Fruit fly (Drosophila melanogaster) whole organism, embryonic: ENCODE data around the gene ninaG.

Experiments used
- CG12299 ChIP-seq: fragments of 200-800 bp; sonication (Bioruptor generic); optimal IDR thresholded peaks from 2 replicates; lab custom pipeline; 2018; ENCODE audit warnings: missing biosample characterization, mild to moderate bottlenecking, missing genetic modification characterization
- CG1233 ChIP-seq: fragments of 200-800 bp; sonication (Bioruptor generic); optimal IDR thresholded peaks from 4 replicates; lab custom pipeline; 2018; ENCODE audit warnings: missing biosample characterization, mild to moderate bottlenecking, missing genetic modification characterization
- CG12659 ChIP-seq: fragments of 200-800 bp; sonication (Bioruptor generic); optimal IDR thresholded peaks from 3 replicates; lab custom pipeline; 2017; ENCODE audit warnings: mild to moderate bottlenecking, missing biosample characterization, missing genetic modification reagents, missing genetic modification characterization
- CG14710 ChIP-seq: fragments of 200-800 bp; sonication (Bioruptor generic); optimal IDR thresholded peaks from 3 replicates; lab custom pipeline; 2019; ENCODE audit warnings: missing biosample characterization, mild to moderate bottlenecking, missing genetic modification characterization, moderate library complexity
- CG15479 ChIP-seq: fragments of 200-800 bp; sonication (Bioruptor generic); optimal IDR thresholded peaks from 3 replicates; lab custom pipeline; 2019; ENCODE audit warnings: missing biosample characterization, mild to moderate bottlenecking, missing genetic modification characterization, moderate library complexity
- CG15696 ChIP-seq: fragments of 200-800 bp; sonication (Bioruptor generic); optimal IDR thresholded peaks from 2 replicates; lab custom pipeline; 2019; ENCODE audit warnings: missing biosample characterization, mild to moderate bottlenecking, missing genetic modification characterization, moderate library complexity
- CG16863 ChIP-seq: fragments of 200-800 bp; sonication (Bioruptor generic); optimal IDR thresholded peaks from 3 replicates; lab custom pipeline; 2016; ENCODE audit warnings: missing biosample characterization, missing genetic modification characterization
- CG17186 ChIP-seq: fragments of 200-800 bp; sonication (Bioruptor generic); optimal IDR thresholded peaks from 3 replicates; lab custom pipeline; 2017; ENCODE audit warnings: missing biosample characterization, missing genetic modification reagents, missing genetic modification characterization
- CG17385 ChIP-seq: fragments of 200-800 bp; sonication (Bioruptor generic); optimal IDR thresholded peaks from 3 replicates; lab custom pipeline; 2018; ENCODE audit warnings: missing biosample characterization, mild to moderate bottlenecking, missing genetic modification characterization
- CG17802 ChIP-seq: fragments of 200-800 bp; sonication (Bioruptor generic); optimal IDR thresholded peaks from 2 replicates; lab custom pipeline; 2018; ENCODE audit warnings: missing biosample characterization, mild to moderate bottlenecking, missing genetic modification characterization, moderate library complexity
- CG17829 ChIP-seq: fragments of 200-800 bp; optimal IDR thresholded peaks from 2 replicates; lab custom pipeline; 2019; ENCODE audit warnings: missing biosample characterization, mild to moderate bottlenecking, missing genetic modification characterization, moderate library complexity
- CG3065 ChIP-seq: fragments of 200-800 bp; sonication (Bioruptor generic); optimal IDR thresholded peaks from 2 replicates; lab custom pipeline; 2016; ENCODE audit warnings: missing biosample characterization, missing genetic modification characterization
- CG34224 ChIP-seq: fragments of 200-800 bp; sonication (Bioruptor generic); IDR thresholded peaks from 3 replicates; pipeline ENCODE4 v1.3.6; 2022; ENCODE audit warnings: missing biosample characterization, missing genetic modification characterization; ENCODE audit not compliant: partially characterized antibody
- CG3995 ChIP-seq: fragments of 200-800 bp; sonication (Bioruptor generic); optimal IDR thresholded peaks from 3 replicates; lab custom pipeline; 2016; ENCODE audit warnings: missing biosample characterization, missing genetic modification characterization
- CG42726 ChIP-seq: fragments of 200-800 bp; sonication (Bioruptor generic); IDR thresholded peaks from 2 replicates; pipeline ENCODE4 v1.3.6; 2022; ENCODE audit warnings: missing biosample characterization, missing genetic modification characterization; ENCODE audit not compliant: partially characterized antibody
- CG7357 ChIP-seq: fragments of 200-800 bp; sonication (Bioruptor generic); IDR thresholded peaks from 3 replicates; pipeline ENCODE4 v1.3.6; 2022; ENCODE audit warnings: missing biosample characterization, missing genetic modification characterization
- CG9215 ChIP-seq: fragments of 200-800 bp; sonication (Bioruptor generic); IDR thresholded peaks from 2 replicates; pipeline ENCODE4 v1.3.6; 2022; ENCODE audit warnings: missing biosample characterization, missing genetic modification characterization
- CG9797 ChIP-seq: fragments of 200-800 bp; sonication (Bioruptor generic); optimal IDR thresholded peaks from 3 replicates; lab custom pipeline; 2018; ENCODE audit warnings: missing biosample characterization, mild to moderate bottlenecking, missing genetic modification characterization
- Dll ChIP-seq: fragments of 200-800 bp; sonication (Bioruptor generic); IDR thresholded peaks from 4 replicates; pipeline ENCODE4 v1.3.6; 2022; ENCODE audit warnings: missing biosample characterization, missing genetic modification characterization; ENCODE audit not compliant: partially characterized antibody
- Ets97D ChIP-seq: fragments of 200-800 bp; sonication (Bioruptor generic); optimal IDR thresholded peaks from 3 replicates; lab custom pipeline; 2016; ENCODE audit warnings: missing biosample characterization, missing genetic modification characterization
- Hr39 ChIP-seq: fragments of >200 bp; optimal IDR thresholded peaks from 2 replicates; lab custom pipeline; 2017
- Lhr ChIP-seq: fragments of 200-800 bp; sonication (Bioruptor generic); optimal IDR thresholded peaks from 3 replicates; lab custom pipeline; 2017; ENCODE audit warnings: mild to moderate bottlenecking, missing biosample characterization, missing genetic modification reagents, missing genetic modification characterization
- Max ChIP-seq: fragments of 200-800 bp; sonication (Bioruptor generic); optimal IDR thresholded peaks from 2 replicates; lab custom pipeline; 2016; ENCODE audit warnings: missing biosample characterization, mild to moderate bottlenecking, missing genetic modification characterization
- Nf-YB ChIP-seq: fragments of 200-800 bp; sonication (Bioruptor generic); optimal IDR thresholded peaks from 3 replicates; lab custom pipeline; 2019; ENCODE audit warnings: missing biosample characterization, mild to moderate bottlenecking, missing genetic modification characterization, moderate library complexity
- Rx ChIP-seq: fragments of 200-800 bp; sonication (Bioruptor generic); IDR thresholded peaks from 2 replicates; pipeline ENCODE4 v1.3.6; 2022; ENCODE audit warnings: missing biosample characterization, missing genetic modification characterization
- Sox100B ChIP-seq: fragments of 200-800 bp; sonication (Bioruptor generic); optimal IDR thresholded peaks from 3 replicates; lab custom pipeline; 2018; ENCODE audit warnings: missing biosample characterization, mild to moderate bottlenecking, missing genetic modification characterization
- Sox102F ChIP-seq: fragments of 200-800 bp; sonication (Bioruptor generic); optimal IDR thresholded peaks from 2 replicates; lab custom pipeline; 2018; ENCODE audit warnings: missing biosample characterization, mild to moderate bottlenecking, missing genetic modification characterization, moderate library complexity
- Tbp ChIP-seq: fragments of >200 bp; optimal IDR thresholded peaks from 2 replicates; lab custom pipeline; 2018; ENCODE audit warnings: missing biosample characterization, missing genetic modification characterization
- Vsx1 ChIP-seq: fragments of 200-800 bp; sonication (Bioruptor generic); optimal IDR thresholded peaks from 2 replicates; lab custom pipeline; 2017; ENCODE audit warnings: missing biosample characterization, mild to moderate bottlenecking, missing genetic modification characterization, missing genetic modification reagents
- bbx ChIP-seq: fragments of 200-800 bp; sonication (Bioruptor generic); IDR thresholded peaks from 2 replicates; pipeline ENCODE4 v1.3.6; 2022; ENCODE audit warnings: missing biosample characterization, missing genetic modification characterization; ENCODE audit not compliant: partially characterized antibody
- chn ChIP-seq: fragments of 200-800 bp; sonication (Bioruptor generic); optimal IDR thresholded peaks from 2 replicates; lab custom pipeline; 2016; ENCODE audit warnings: missing biosample characterization, missing genetic modification characterization
- cwo ChIP-seq: fragments of 200-800 bp; sonication (Bioruptor generic); optimal IDR thresholded peaks from 3 replicates; lab custom pipeline; 2017; ENCODE audit warnings: missing biosample characterization, missing genetic modification characterization, mild to moderate bottlenecking, moderate library complexity, missing genetic modification reagents
- dm ChIP-seq: fragments of 200-800 bp; sonication (Bioruptor generic); optimal IDR thresholded peaks from 3 replicates; lab custom pipeline; 2016; ENCODE audit warnings: missing biosample characterization, missing genetic modification characterization
- dmrt11E ChIP-seq: fragments of 200-800 bp; sonication (Bioruptor generic); optimal IDR thresholded peaks from 3 replicates; lab custom pipeline; 2018; ENCODE audit warnings: missing biosample characterization, mild to moderate bottlenecking, missing genetic modification characterization, moderate library complexity
- ftz-f1 ChIP-seq: fragments of 200-800 bp; sonication (Bioruptor generic); optimal IDR thresholded peaks from 2 replicates; lab custom pipeline; 2016; ENCODE audit warnings: missing biosample characterization, missing genetic modification characterization
- grau ChIP-seq: fragments of 200-800 bp; optimal IDR thresholded peaks from 3 replicates; lab custom pipeline; 2019; ENCODE audit warnings: missing biosample characterization, mild to moderate bottlenecking, missing genetic modification characterization, moderate library complexity
- nerfin-2 ChIP-seq: fragments of 200-800 bp; sonication (Bioruptor generic); IDR thresholded peaks from 2 replicates; pipeline ENCODE4 v1.3.6; 2022; ENCODE audit warnings: missing biosample characterization, missing genetic modification characterization; ENCODE audit not compliant: partially characterized antibody
- nmo ChIP-seq: fragments of 200-800 bp; sonication (Bioruptor generic); optimal IDR thresholded peaks from 2 replicates; lab custom pipeline; 2018; ENCODE audit warnings: missing biosample characterization, mild to moderate bottlenecking, missing genetic modification characterization, moderate library complexity
- pzg ChIP-seq: fragments of 200-800 bp; sonication (Bioruptor generic); optimal IDR thresholded peaks from 3 replicates; lab custom pipeline; 2018; ENCODE audit warnings: missing biosample characterization, mild to moderate bottlenecking, missing genetic modification characterization, moderate library complexity
- sob ChIP-seq: fragments of 200-800 bp; sonication (Bioruptor generic); IDR thresholded peaks from 2 replicates; pipeline ENCODE4 v1.3.6; 2022; ENCODE audit warnings: missing biosample characterization, missing genetic modification characterization
- ssp ChIP-seq: fragments of 200-800 bp; sonication (Bioruptor generic); IDR thresholded peaks from 2 replicates; pipeline ENCODE4 v1.3.6; 2022; ENCODE audit warnings: missing biosample characterization, missing genetic modification characterization
- sug ChIP-seq: fragments of 200-800 bp; optimal IDR thresholded peaks from 2 replicates; lab custom pipeline; 2019; ENCODE audit warnings: missing biosample characterization, mild to moderate bottlenecking, missing genetic modification characterization, moderate library complexity
- tll ChIP-seq, 2 experiments: fragments of 200-800 bp in 1 of 2; fragments of >200 bp in 1 of 2; sonication (Bioruptor generic) in 1 of 2; optimal IDR thresholded peaks; 2 replicates each; lab custom pipeline; 2017 to 2019; ENCODE audit warnings: missing biosample characterization in 2 of 2, missing genetic modification characterization in 2 of 2, mild to moderate bottlenecking in 1 of 2, moderate library complexity in 1 of 2
- unc-4 ChIP-seq: fragments of 200-800 bp; sonication (Bioruptor generic); IDR thresholded peaks from 2 replicates; pipeline ENCODE4 v1.3.6; 2022; ENCODE audit warnings: missing biosample characterization, missing genetic modification characterization; ENCODE audit not compliant: partially characterized antibody
- vfl ChIP-seq: fragments of 200-800 bp; sonication (Bioruptor generic); optimal IDR thresholded peaks from 2 replicates; lab custom pipeline; 2016; ENCODE audit warnings: missing biosample characterization, missing genetic modification characterization
- wor ChIP-seq: fragments of 200-800 bp; sonication (Bioruptor generic); IDR thresholded peaks from 2 replicates; pipeline ENCODE4 v1.3.6; 2022; ENCODE audit warnings: missing biosample characterization, missing genetic modification characterization

The ninaG gene

DNA sequence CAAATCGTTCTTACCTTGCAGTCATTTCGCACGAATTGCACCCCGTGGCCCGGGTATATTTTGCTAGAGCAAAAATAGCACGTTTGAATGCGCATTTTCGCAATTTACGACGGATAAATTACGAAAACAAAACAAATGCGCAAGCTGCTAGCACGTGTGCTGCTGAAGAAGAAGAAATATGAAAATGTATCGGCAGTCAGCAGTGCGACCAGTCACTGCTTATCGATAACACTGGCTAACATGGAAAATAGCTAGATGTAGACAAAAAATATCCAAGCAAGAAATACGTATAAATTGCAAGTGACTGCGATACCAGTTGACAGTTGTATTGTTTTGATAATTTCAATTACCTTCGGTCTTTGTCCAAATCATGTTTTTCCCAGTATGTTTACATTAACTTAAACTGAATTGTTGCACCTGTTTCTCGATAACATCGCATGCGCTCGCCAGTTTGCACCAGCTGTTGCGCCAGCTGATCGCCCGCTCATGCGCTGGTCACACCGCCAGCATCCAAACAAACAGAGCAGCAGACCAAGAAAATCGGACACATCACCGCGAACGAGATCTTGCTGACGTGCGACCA is 10.0 kb upstream of the ninaG start, which contains the start of the genes RpL24-like and CG5276 (continued):
- TF ChIP-seq pzg, result peak; percentile 90
- TF ChIP-seq Nf-YB (GFP tag; lab: Kevin White, UChicago), result peak; percentile 9
- peak; percentile 77 for TF ChIP-seq Dll
- TF ChIP-seq CG17829 (tag; lab: Kevin White, UChicago), result peak; percentile 47
- TF ChIP-seq CG15479, result peak; percentile 95
- TF ChIP-seq CG1233 (GFP tag; lab: Kevin White, UChicago), result peak; percentile 35
- no peak for TF ChIP-seq wor (GFP tag; lab: Robert Waterston, UW)
- peak; percentile 56 for TF ChIP-seq CG12659 (GFP tag; lab: Kevin White, UChicago)
- TF ChIP-seq CG16863 (GFP tag; lab: Kevin White, UChicago), result no peak
- peak; percentile 11 for TF ChIP-seq CG15696 (tag; lab: Kevin White, UChicago)
- TF ChIP-seq CG9797 (GFP tag; lab: Kevin White, UChicago), result peak; percentile 99
- peak; percentile 97 for TF ChIP-seq CG17385 (GFP tag; lab: Kevin White, UChicago)
- TF ChIP-seq ssp (GFP tag; lab: Robert Waterston, UW), result peak; percentile 88
- peak; percentile 94 for TF ChIP-seq Max (GFP tag; lab: Kevin White, UChicago)
- no peak for TF ChIP-seq Sox102F
- TF ChIP-seq dm (GFP tag; lab: Kevin White, UChicago), result peak; percentile 98
- TF ChIP-seq Vsx1 (GFP tag; lab: Kevin White, UChicago), result no peak
- TF ChIP-seq CG3995 (GFP tag; lab: Kevin White, UChicago), result peak; percentile 28
- TF ChIP-seq ftz-f1 (GFP tag; lab: Kevin White, UChicago), result peak; percentile 5
- TF ChIP-seq nerfin-2 (GFP tag; lab: Robert Waterston, UW), result no peak
- no peak for TF ChIP-seq Rx (GFP tag; lab: Robert Waterston, UW)
- TF ChIP-seq vfl (GFP tag; lab: Kevin White, UChicago), result no peak
- peak; percentile 30 for TF ChIP-seq Lhr
- TF ChIP-seq chn (GFP tag; lab: Kevin White, UChicago), result no peak
- TF ChIP-seq CG42726 (GFP tag; lab: Robert Waterston, UW), result 0 out of 2 replicates have a peak, but pooled peaks have one; percentile 18
- peak; percentile 11 for TF ChIP-seq CG12299 (tag; lab: Kevin White, UChicago)
- peak; percentile 57 for TF ChIP-seq sug (tag; lab: Kevin White, UChicago)
- TF ChIP-seq CG9215 (GFP tag; lab: Robert Waterston, UW), result no peak
- peak; percentile 34; the same call in 1 of the 2 replicates for TF ChIP-seq bbx (GFP tag; lab: Robert Waterston, UW)
- TF ChIP-seq cwo, result peak; percentile 66
- TF ChIP-seq CG17802 (tag; lab: Kevin White, UChicago), result peak; percentile 84
- TF ChIP-seq tll (GFP tag; optimal IDR thresholded peaks at IDR 0.05; lab: Kevin White, UChicago), result peak; percentile 19 to 36
- TF ChIP-seq dmrt11E (tag; lab: Kevin White, UChicago), result peak; percentile 0
- peak; percentile 69; the same call in 1 of the 2 replicates for TF ChIP-seq unc-4 (GFP tag; lab: Robert Waterston, UW)
- peak; percentile 55; the same call in 1 of the 3 replicates for TF ChIP-seq CG7357 (GFP tag; lab: Robert Waterston, UW)
- TF ChIP-seq Ets97D (GFP tag; lab: Kevin White, UChicago), result peak; percentile 59
- TF ChIP-seq grau (tag; lab: Kevin White, UChicago), result no peak
- TF ChIP-seq CG17186 (GFP tag; lab: Kevin White, UChicago), result peak; percentile 94
- peak; percentile 80 for TF ChIP-seq CG14710 (tag; lab: Kevin White, UChicago)
- no peak for TF ChIP-seq Hr39 (lab: Kevin White, UChicago)
- peak; percentile 76 for TF ChIP-seq Tbp (GFP tag; lab: Kevin White, UChicago)
- TF ChIP-seq nmo (GFP tag; lab: Kevin White, UChicago), result peak; percentile 80
- no peak; the same call in 1 of the 2 replicates for TF ChIP-seq sob (GFP tag; lab: Robert Waterston, UW)
- TF ChIP-seq Sox100B, result no peak
- peak; percentile 52; the same call in 2 of the 3 replicates for TF ChIP-seq CG34224 (GFP tag; lab: Robert Waterston, UW)
- TF ChIP-seq CG3065 (GFP tag; lab: Kevin White, UChicago), result no peak
